Worm (Caenorhabditis elegans) whole organism, mixed stage, embryonic: ENCODE data around the gene msp-77.

Experiments used
- blmp-1 ChIP-seq: fragments of 150-350 bp; optimal IDR thresholded peaks from 2 replicates; lab custom pipeline; 2014; ENCODE audit warnings: missing biosample characterization, missing genetic modification characterization
- elt-1 ChIP-seq: sonication (generic microtip); optimal IDR thresholded peaks from 2 replicates; lab custom pipeline; 2017; ENCODE audit warnings: missing genetic modification characterization, mild to moderate bottlenecking, missing compliant biosample characterization, antibody characterized with exemption, moderate library complexity, borderline replicate concordance; ENCODE audit not compliant: insufficient read depth
- mab-5 ChIP-seq: fragments of 150-350 bp; optimal IDR thresholded peaks from 2 replicates; lab custom pipeline; 2014; ENCODE audit warnings: missing biosample characterization, missing genetic modification characterization
- mep-1 ChIP-seq: fragments of 150-350 bp; optimal IDR thresholded peaks from 2 replicates; lab custom pipeline; 2017; ENCODE audit warnings: missing biosample characterization, missing genetic modification reagents, missing genetic modification characterization, inconsistent platforms
- nhr-237 ChIP-seq: fragments of 150-350 bp; optimal IDR thresholded peaks from 2 replicates; lab custom pipeline; 2014; ENCODE audit warnings: missing biosample characterization, missing genetic modification characterization
- pha-4 ChIP-seq: fragments of 150-350 bp; optimal IDR thresholded peaks from 2 replicates; lab custom pipeline; 2018; ENCODE audit warnings: missing biosample characterization, missing genetic modification reagents, missing genetic modification characterization
- tbx-8 ChIP-seq: fragments of 200-800 bp; sonication (Bioruptor generic); optimal IDR thresholded peaks from 2 replicates; lab custom pipeline; 2018; ENCODE audit warnings: mild to moderate bottlenecking, missing genetic modification characterization, moderate library complexity, missing compliant biosample characterization

DNA sequence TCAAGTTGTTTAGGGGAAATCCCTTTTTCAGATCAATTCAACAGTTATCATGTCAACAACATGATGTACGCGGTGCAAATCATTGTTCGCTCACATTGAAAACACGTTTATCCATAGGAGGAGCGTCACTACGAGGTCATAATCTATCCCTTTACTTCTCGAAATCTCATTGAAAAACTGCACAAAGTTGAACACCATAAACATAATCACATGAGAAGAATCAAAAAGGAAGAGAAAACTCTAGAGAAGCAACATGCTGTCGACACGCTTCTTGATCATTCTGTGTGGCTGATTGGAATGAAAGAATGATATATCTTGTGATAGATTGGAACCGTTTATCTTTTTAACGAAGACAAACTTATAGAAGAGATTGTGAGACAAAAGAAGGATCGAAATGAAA is 26.5 kb upstream of the msp-77 start:
- no peak for TF ChIP-seq blmp-1 (tag; lab: Kevin White, UChicago)
- no peak for TF ChIP-seq mep-1 (tag; lab: Kevin White, UChicago)
- no peak for TF ChIP-seq nhr-237 (tag; lab: Kevin White, UChicago)
- no peak for TF ChIP-seq mab-5 (tag; lab: Kevin White, UChicago)
- TF ChIP-seq elt-1 (tag; lab: Kevin White, UChicago), result no peak
- TF ChIP-seq pha-4, result no peak
- no peak for TF ChIP-seq tbx-8 (GFP tag; lab: Kevin White, UChicago)
